Worm (Caenorhabditis elegans): ENCODE data around the gene frpr-5.

frpr-5 gene

ce11 chrV:13568533-13568932, 32.6 kb upstream of the frpr-5 start, which contains the start of the genes nuaf-1 and bir-2 (continued):
- TF ChIP-seq sup-37 (GFP tag; optimal IDR thresholded peaks at IDR 0.05) (no peak), zag-1 (tag; optimal IDR thresholded peaks at IDR 0.05) (no peak), efl-3 (GFP tag; optimal IDR thresholded peaks at IDR 0.05) (no peak), rnt-1 (tag; optimal IDR thresholded peaks at IDR 0.05) (peak; percentile 88), lin-13 (GFP tag; optimal IDR thresholded peaks at IDR 0.05) (peak; percentile 48), nhr-85 (tag) (peak; percentile 73), swsn-7 (tag; optimal IDR thresholded peaks at IDR 0.05) (peak; percentile 63)

- no peak for TF ChIP-seq efl-1 (optimal IDR thresholded peaks at IDR 0.05)
- peak in 1 of 2 experiments; percentile 87 for TF ChIP-seq efl-1 (GFP tag; optimal IDR thresholded peaks at IDR 0.05 in 1 of 2)
- peak; percentile 0 for TF ChIP-seq snu-23 (GFP tag; optimal IDR thresholded peaks at IDR 0.05)
- TF ChIP-seq elt-2 (tag; optimal IDR thresholded peaks at IDR 0.05) = peak; percentile 16
- peak; percentile 67 for TF ChIP-seq ama-1 (optimal IDR thresholded peaks at IDR 0.05)
- TF ChIP-seq ceh-88 (GFP tag; IDR thresholded peaks at IDR 0.05) = no peak
- no peak for TF ChIP-seq ztf-4 (tag; optimal IDR thresholded peaks at IDR 0.05)
- 0 out of 2 replicates have a peak, but pooled peaks have one; percentile 2 for TF ChIP-seq nhr-19 (GFP tag; conservative IDR thresholded peaks at IDR 0.05)
- TF ChIP-seq dpl-1 (GFP tag; optimal IDR thresholded peaks at IDR 0.05) = peak in 1 of 3 experiments; percentile 10
- peak; percentile 24 for TF ChIP-seq nhr-85 (tag)
- peak; percentile 41 for TF ChIP-seq nhr-71 (tag; optimal IDR thresholded peaks at IDR 0.05)
- TF ChIP-seq zag-1 (tag; optimal IDR thresholded peaks at IDR 0.05) = no peak
- no peak for TF ChIP-seq sox-4 (tag; optimal IDR thresholded peaks at IDR 0.05)
- TF ChIP-seq xbp-1 (tag; optimal IDR thresholded peaks at IDR 0.05) = no peak
- peak; percentile 4 for TF ChIP-seq pax-3 (tag; optimal IDR thresholded peaks at IDR 0.05)
- peak in 1 of 2 experiments; percentile 5 for TF ChIP-seq lin-35 (GFP tag; optimal IDR thresholded peaks at IDR 0.05)
- TF ChIP-seq lin-39 (tag; optimal IDR thresholded peaks at IDR 0.05) = no peak
Measured at ce11 chrV:13566967-13567366, 31.1 kb upstream of the frpr-5 start.

ce11 chrV:13565781-13566180, 29.9 kb upstream of the frpr-5 start, which contains the start of gene slrp-1:
TSS of gene slrp-1 (plus strand) at chrV:13565863.
- TF ChIP-seq efl-1 (optimal IDR thresholded peaks at IDR 0.05) (no peak), efl-1 (GFP tag; optimal IDR thresholded peaks at IDR 0.05 in 1 of 2) (peak in 1 of 2 experiments; percentile 79), mef-2 (tag; optimal IDR thresholded peaks at IDR 0.05) (no peak), zip-4 (GFP tag; optimal IDR thresholded peaks at IDR 0.05) (no peak), nhr-11 (tag; optimal IDR thresholded peaks at IDR 0.05) (no peak), nhr-85 (tag) (peak; percentile 53), lin-35 (GFP tag; optimal IDR thresholded peaks at IDR 0.05) (no peak), sox-4 (tag; optimal IDR thresholded peaks at IDR 0.05) (no peak), lin-15B (tag; optimal IDR thresholded peaks at IDR 0.05) (no peak), sup-37 (GFP tag; optimal IDR thresholded peaks at IDR 0.05) (no peak), ceh-82 (tag; optimal IDR thresholded peaks at IDR 0.05) (no peak), efl-3 (GFP tag; optimal IDR thresholded peaks at IDR 0.05) (no peak)

- no peak for TF ChIP-seq fkh-4 (tag; optimal IDR thresholded peaks at IDR 0.05; ENCODE audit: borderline replicate concordance)
- peak; percentile 90 for TF ChIP-seq blmp-1 (tag; optimal IDR thresholded peaks at IDR 0.05)
- peak; percentile 36 for TF ChIP-seq aha-1 (tag; optimal IDR thresholded peaks at IDR 0.05)
- TF ChIP-seq unc-86 (tag; optimal IDR thresholded peaks at IDR 0.05) = peak; percentile 62
- no peak for TF ChIP-seq hlh-4 (tag; optimal IDR thresholded peaks at IDR 0.05)
- TF ChIP-seq nhr-76 (tag; optimal IDR thresholded peaks at IDR 0.05) = no peak
- TF ChIP-seq hpl-2 (GFP tag; optimal IDR thresholded peaks at IDR 0.05) = peak; percentile 70
- peak; percentile 90 for TF ChIP-seq swsn-7 (tag; optimal IDR thresholded peaks at IDR 0.05)
- peak; percentile 80 for TF ChIP-seq irx-1 (tag; optimal IDR thresholded peaks at IDR 0.05)
- no peak for TF ChIP-seq mef-2 (tag; optimal IDR thresholded peaks at IDR 0.05)
- TF ChIP-seq unc-98 (GFP tag; IDR thresholded peaks at IDR 0.05) = peak; percentile 37; the same call in 1 of the 2 replicates
- no peak for TF ChIP-seq ceh-63 (GFP tag; optimal IDR thresholded peaks at IDR 0.05)
- TF ChIP-seq sox-4 (tag; optimal IDR thresholded peaks at IDR 0.05) = peak; percentile 50
- no peak for TF ChIP-seq efl-3 (GFP tag; optimal IDR thresholded peaks at IDR 0.05)
- peak; percentile 79 for TF ChIP-seq lir-3 (tag; optimal IDR thresholded peaks at IDR 0.05; ENCODE audit: poor library complexity)
- TF ChIP-seq lin-35 (GFP tag; optimal IDR thresholded peaks at IDR 0.05) = peak; percentile 85 to 91
- peak; percentile 70 to 92 (median 83) for TF ChIP-seq dpl-1 (GFP tag; optimal IDR thresholded peaks at IDR 0.05)
- TF ChIP-seq nhr-20 (tag; optimal IDR thresholded peaks at IDR 0.05) = peak; percentile 98
- peak; percentile 69 for TF ChIP-seq ama-1 (optimal IDR thresholded peaks at IDR 0.05)
- TF ChIP-seq mdl-1 (tag; optimal IDR thresholded peaks at IDR 0.05) = peak in 1 of 2 experiments; percentile 89
- TF ChIP-seq fkh-10 (GFP tag; optimal IDR thresholded peaks at IDR 0.05) = peak; percentile 24
- TF ChIP-seq vab-15 (tag; optimal IDR thresholded peaks at IDR 0.05) = peak; percentile 33
- no peak for TF ChIP-seq C34B4.2 (tag; optimal IDR thresholded peaks at IDR 0.05)
- peak; percentile 71 for TF ChIP-seq ztf-4 (tag; optimal IDR thresholded peaks at IDR 0.05)
- TF ChIP-seq jun-1 (tag; optimal IDR thresholded peaks at IDR 0.05) = peak; percentile 76
- peak; percentile 97 for TF ChIP-seq pag-3 (tag; optimal IDR thresholded peaks at IDR 0.05; ENCODE audit: borderline replicate concordance, insufficient read depth)
- peak; percentile 44 for TF ChIP-seq F16B12.6 (tag; optimal IDR thresholded peaks at IDR 0.05)
Measured at ce11 chrV:13565197-13565596, 29.3 kb upstream of the frpr-5 start.
